Worm (Caenorhabditis elegans) whole organism, early embryonic: ENCODE data around the gene F32H5.4.

ENCODE experiments used
- F13C5.2 ChIP-seq: sonication (generic microtip); optimal IDR thresholded peaks from 2 replicates; lab custom pipeline; 2017; ENCODE audit warnings: mild to moderate bottlenecking, missing genetic modification characterization, inconsistent platforms, missing compliant biosample characterization
- aly-1 ChIP-seq: sonication (generic microtip); optimal IDR thresholded peaks from 2 replicates; lab custom pipeline; 2016; ENCODE audit warnings: missing genetic modification characterization, missing compliant biosample characterization
- ama-1 ChIP-seq: fragments of 150-350 bp; optimal IDR thresholded peaks from 2 replicates; lab custom pipeline; 2014
- ceh-36 ChIP-seq: sonication (generic microtip); optimal IDR thresholded peaks from 2 replicates; lab custom pipeline; 2016; ENCODE audit warnings: missing genetic modification characterization, inconsistent platforms, missing compliant biosample characterization
- ets-7 ChIP-seq: sonication (generic microtip); optimal IDR thresholded peaks from 2 replicates; lab custom pipeline; 2016; ENCODE audit warnings: missing genotype, missing genetic modification characterization, missing compliant biosample characterization
- flt-1 ChIP-seq: fragments of 200-800 bp; sonication (Bioruptor generic); IDR thresholded peaks from 2 replicates; pipeline ENCODE4 v1.3.6; 2022; ENCODE audit warnings: missing genetic modification characterization, missing compliant biosample characterization
- hmbx-1 ChIP-seq: sonication (generic microtip); optimal IDR thresholded peaks from 2 replicates; lab custom pipeline; 2016; ENCODE audit warnings: mild to moderate bottlenecking, missing genetic modification characterization, missing compliant biosample characterization
- sea-1 ChIP-seq: fragments of 200-800 bp; sonication (Bioruptor generic); conservative IDR thresholded peaks from 2 replicates; pipeline ENCODE4 v1.3.6; 2022; ENCODE audit warnings: missing genetic modification characterization, missing compliant biosample characterization
- tbx-11 ChIP-seq: fragments of 200-800 bp; sonication (Bioruptor generic); IDR thresholded peaks from 2 replicates; pipeline ENCODE4 v1.3.6; 2022; ENCODE audit warnings: missing genetic modification characterization, missing compliant biosample characterization
- tbx-37 ChIP-seq: fragments of 200-800 bp; sonication (Bioruptor generic); conservative IDR thresholded peaks from 2 replicates; pipeline ENCODE4 v1.3.6; 2022; ENCODE audit warnings: missing genetic modification reagents, missing genetic modification characterization, missing compliant biosample characterization
- tra-4 ChIP-seq: sonication (generic microtip); optimal IDR thresholded peaks from 2 replicates; lab custom pipeline; 2017; ENCODE audit warnings: missing genetic modification characterization, missing compliant biosample characterization

DNA sequence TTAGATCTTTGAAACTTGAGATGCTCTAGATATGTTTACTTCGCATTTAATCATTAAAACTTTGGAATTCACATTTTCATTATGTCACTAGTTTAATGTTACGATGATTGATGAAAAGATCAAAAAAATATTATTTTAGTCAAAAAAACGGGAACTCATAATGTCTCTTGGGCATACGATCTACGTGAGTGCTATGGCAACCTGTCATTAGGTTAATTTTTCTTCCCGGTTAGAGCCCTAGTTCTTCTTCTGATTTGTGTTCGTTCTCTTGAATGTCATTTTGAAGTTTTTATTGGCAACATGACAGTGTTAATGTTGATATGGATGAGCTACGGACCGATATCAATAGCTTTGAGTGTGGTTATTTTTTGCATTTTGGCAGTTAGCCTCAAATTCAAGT is 3.1 kb downstream of the F32H5.4 start, which contains the start of gene srg-46:
- TF ChIP-seq ama-1 (lab: Kevin White, UChicago) (no peak), aly-1 (tag; lab: Kevin White, UChicago) (no peak), F13C5.2 (tag; lab: Kevin White, UChicago) (no peak), flt-1 (GFP tag; lab: Robert Waterston, UW) (no peak), tbx-37 (GFP tag; lab: Robert Waterston, UW) (no peak), ets-7 (no peak), tbx-11 (GFP tag; lab: Robert Waterston, UW) (no peak), tra-4 (tag; lab: Kevin White, UChicago) (no peak), hmbx-1 (tag; lab: Kevin White, UChicago) (no peak), ceh-36 (tag; lab: Kevin White, UChicago) (no peak), sea-1 (no peak)
